Worm (Caenorhabditis elegans): ENCODE data around the gene F16B3.3.

The F16B3.3 gene

DNA sequence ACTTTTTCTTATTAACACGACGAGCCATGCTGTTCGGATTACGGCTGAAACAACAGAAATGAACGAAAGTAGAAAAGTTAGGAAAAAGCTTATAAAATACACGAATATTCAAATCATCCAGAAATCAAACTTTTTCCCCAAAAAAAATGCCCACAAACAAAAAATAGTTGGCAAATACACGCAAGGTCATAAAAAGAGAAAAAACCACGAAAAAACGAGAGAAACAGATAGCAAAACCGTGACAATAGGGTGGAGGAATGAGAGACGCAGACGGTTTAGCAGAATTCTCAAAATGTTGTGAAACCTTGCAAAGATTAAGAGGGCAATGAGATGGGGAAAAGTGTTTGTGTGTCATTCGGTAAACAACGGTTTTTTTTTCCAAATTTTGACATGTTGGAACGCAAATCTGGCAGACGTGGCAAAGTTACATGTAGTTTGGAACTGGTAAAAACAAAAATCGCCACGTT is 32.0 kb downstream of the F16B3.3 start, which contains the start of gene tank-1:
TSS of gene tank-1 (minus strand) at position 51 of the 467 bp plus-strand sequence.
- TF ChIP-seq D1046.2 (GFP tag; IDR thresholded peaks at IDR 0.05) (no peak), nhr-48 (tag; optimal IDR thresholded peaks at IDR 0.05) (no peak), nhr-11 (tag; optimal IDR thresholded peaks at IDR 0.05) (no peak), hif-1 (tag; optimal IDR thresholded peaks at IDR 0.05) (no peak), zip-11 (GFP tag; IDR thresholded peaks at IDR 0.05) (no peak), daf-16 (GFP tag; optimal IDR thresholded peaks at IDR 0.05) (peak in 1 of 2 experiments; percentile 20), daf-16 (tag; optimal IDR thresholded peaks at IDR 0.05) (no peak), aly-2 (tag; optimal IDR thresholded peaks at IDR 0.05) (no peak), pqm-1 (tag; optimal IDR thresholded peaks at IDR 0.05) (no peak), hlh-30 (tag; optimal IDR thresholded peaks at IDR 0.05; ENCODE audit: insufficient read depth) (no peak), php-3 (GFP tag; IDR thresholded peaks at IDR 0.05) (0 out of 2 replicates have a peak, but pooled peaks have one; percentile 30), mxl-3 (GFP tag; optimal IDR thresholded peaks at IDR 0.05) (no peak), snpc-4 (tag; optimal IDR thresholded peaks at IDR 0.05) (no peak), nhr-77 (tag; optimal IDR thresholded peaks at IDR 0.05) (peak; percentile 26), ceh-82 (tag; optimal IDR thresholded peaks at IDR 0.05) (no peak), Y75B8A.6 (GFP tag; IDR thresholded peaks at IDR 0.05) (no peak), unc-130 (GFP tag; optimal IDR thresholded peaks at IDR 0.05) (no peak), fos-1 (tag; optimal IDR thresholded peaks at IDR 0.05) (no peak), F44E2.7 (GFP tag; IDR thresholded peaks at IDR 0.05) (no peak), unc-39 (tag; optimal IDR thresholded peaks at IDR 0.05) (no peak), nhr-10 (tag; optimal IDR thresholded peaks at IDR 0.05) (no peak), T20F7.1 (GFP tag; optimal IDR thresholded peaks at IDR 0.05) (no peak), snpc-1.2 (GFP tag; IDR thresholded peaks at IDR 0.05) (no peak), dmd-8 (GFP tag; IDR thresholded peaks at IDR 0.05) (no peak), hmg-1.1 (GFP tag; IDR thresholded peaks at IDR 0.05) (peak; percentile 46; the same call in 1 of the 2 replicates), lin-1 (GFP tag; IDR thresholded peaks at IDR 0.05) (no peak), mdl-1 (tag; optimal IDR thresholded peaks at IDR 0.05) (peak in 1 of 2 experiments; percentile 29), ctbp-1 (GFP tag; IDR thresholded peaks at IDR 0.05) (no peak), pha-4 (GFP tag; IDR thresholded peaks at IDR 0.05) (no peak), pha-4 (tag; optimal IDR thresholded peaks at IDR 0.05) (peak; percentile 27), F37D6.2 (tag; optimal IDR thresholded peaks at IDR 0.05) (no peak), F10B5.3 (tag; optimal IDR thresholded peaks at IDR 0.05) (no peak), lsy-2 (tag; optimal IDR thresholded peaks at IDR 0.05) (no peak), nhr-28 (tag; optimal IDR thresholded peaks at IDR 0.05) (peak; percentile 34), R02D3.7 (tag; optimal IDR thresholded peaks at IDR 0.05) (no peak), dmd-9 (GFP tag; IDR thresholded peaks at IDR 0.05) (no peak), F49E8.2 (tag; optimal IDR thresholded peaks at IDR 0.05; ENCODE audit: borderline replicate concordance) (no peak), tag-97 (GFP tag; IDR thresholded peaks at IDR 0.05) (no peak), skn-1 (tag; optimal IDR thresholded peaks at IDR 0.05) (no peak), nhr-42 (GFP tag; IDR thresholded peaks at IDR 0.05) (no peak), mes-2 (tag; optimal IDR thresholded peaks at IDR 0.05; ENCODE audit: poor library complexity, severe bottlenecking) (peak; percentile 14), duxl-1 (tag; optimal IDR thresholded peaks at IDR 0.05; ENCODE audit: poor library complexity) (no peak), ztf-11 (tag; optimal IDR thresholded peaks at IDR 0.05) (no peak), Y48G9A.11 (GFP tag; IDR thresholded peaks at IDR 0.05) (no peak), ceh-62 (tag; optimal IDR thresholded peaks at IDR 0.05) (no peak), mep-1 (tag; optimal IDR thresholded peaks at IDR 0.05) (no peak), dve-1 (tag; optimal IDR thresholded peaks at IDR 0.05; ENCODE audit: insufficient read depth) (no peak), mdt-29 (GFP tag; IDR thresholded peaks at IDR 0.05) (no peak), daf-12 (tag; optimal IDR thresholded peaks at IDR 0.05) (no peak), cey-2 (tag; optimal IDR thresholded peaks at IDR 0.05; ENCODE audit: borderline replicate concordance, insufficient read depth) (no peak), egl-27 (tag; optimal IDR thresholded peaks at IDR 0.05) (no peak), madf-5 (GFP tag; IDR thresholded peaks at IDR 0.05) (no peak)
